Worm (Caenorhabditis elegans) whole organism, young adult: Measurements from ENCODE around the gene cand-1.

Experiments
- B0035.1 ChIP-seq: sonication (generic microtip); optimal IDR thresholded peaks from 2 replicates; lab custom pipeline; 2016; ENCODE audit warnings: missing genetic modification characterization, mild to moderate bottlenecking, missing compliant biosample characterization, missing genotype, missing genetic modification reagents
- F37B4.10 ChIP-seq: fragments of 200-800 bp; sonication (Bioruptor generic); IDR thresholded peaks from 2 replicates; pipeline ENCODE4 v1.3.6; 2022; ENCODE audit warnings: missing genetic modification characterization, missing compliant biosample characterization
- F49E8.2 ChIP-seq: sonication (generic microtip); optimal IDR thresholded peaks from 3 replicates; lab custom pipeline; 2017; ENCODE audit warnings: missing genetic modification characterization, mild to moderate bottlenecking, missing compliant biosample characterization, antibody characterized with exemption, moderate library complexity; ENCODE audit not compliant: insufficient read depth
- F57A8.1 ChIP-seq: fragments of 200-800 bp; sonication (Bioruptor generic); optimal IDR thresholded peaks from 2 replicates; lab custom pipeline; 2018; ENCODE audit warnings: mild to moderate bottlenecking, missing genetic modification characterization, moderate library complexity, missing compliant biosample characterization
- K12H6.12 ChIP-seq: fragments of 200-800 bp; sonication (Bioruptor generic); optimal IDR thresholded peaks from 2 replicates; lab custom pipeline; 2018; ENCODE audit warnings: mild to moderate bottlenecking, missing genetic modification characterization, missing compliant biosample characterization
- T26A5.8 ChIP-seq: sonication (generic microtip); optimal IDR thresholded peaks from 2 replicates; lab custom pipeline; 2016; ENCODE audit warnings: missing genetic modification characterization, missing compliant biosample characterization
- Y79H2A.3 ChIP-seq: fragments of 200-800 bp; sonication (Bioruptor generic); conservative IDR thresholded peaks from 2 replicates; pipeline ENCODE4 v1.3.6; 2022; ENCODE audit warnings: missing genetic modification reagents, missing genetic modification characterization, missing compliant biosample characterization
- Y95B8A.8 ChIP-seq: fragments of 200-800 bp; sonication (Bioruptor generic); IDR thresholded peaks from 2 replicates; pipeline ENCODE4 v1.3.6; 2022; ENCODE audit warnings: missing genetic modification reagents, missing genetic modification characterization, missing compliant biosample characterization
- ama-1 ChIP-seq, 3 experiments: fragments of 150-350 bp in 1 of 3; sonication (generic microtip) in 2 of 3; optimal IDR thresholded peaks; 2 replicates each; lab custom pipeline; 2014 to 2018; ENCODE audit warnings: missing biosample characterization in 2 of 3, missing genetic modification characterization in 2 of 3, missing genetic modification reagents in 2 of 3
- athp-1 ChIP-seq: sonication (generic microtip); optimal IDR thresholded peaks from 2 replicates; lab custom pipeline; 2017; ENCODE audit warnings: mild to moderate bottlenecking, missing genetic modification characterization, missing compliant biosample characterization
- attf-5 ChIP-seq: fragments of 200-800 bp; sonication (Bioruptor generic); optimal IDR thresholded peaks from 2 replicates; lab custom pipeline; 2018; ENCODE audit warnings: mild to moderate bottlenecking, missing genetic modification characterization, missing compliant biosample characterization
- bed-1 ChIP-seq: fragments of 200-800 bp; sonication (Bioruptor generic); IDR thresholded peaks from 2 replicates; pipeline ENCODE4 v1.3.6; 2022; ENCODE audit warnings: missing genetic modification reagents, missing genetic modification characterization, missing compliant biosample characterization
- ccch-3 ChIP-seq: fragments of 200-800 bp; sonication (Bioruptor generic); optimal IDR thresholded peaks from 2 replicates; lab custom pipeline; 2018; ENCODE audit warnings: mild to moderate bottlenecking, missing genetic modification characterization, missing compliant biosample characterization
- cebp-1 ChIP-seq, 2 experiments: fragments of 200-800 bp in 1 of 2; sonication (Bioruptor generic) in 1 of 2; sonication (generic microtip) in 1 of 2; IDR thresholded peaks in 1 of 2; optimal IDR thresholded peaks in 1 of 2; 2 replicates each; pipeline versions ENCODE4 v1.3.6 to Lab custom; 2017 to 2022; ENCODE audit warnings: missing compliant biosample characterization in 2 of 2, missing genetic modification characterization in 2 of 2, mild to moderate bottlenecking in 1 of 2, missing genetic modification reagents in 1 of 2, moderate library complexity in 1 of 2
- ceh-100 ChIP-seq: fragments of 200-800 bp; sonication (Bioruptor generic); IDR thresholded peaks from 2 replicates; pipeline ENCODE4 v1.3.6; 2022; ENCODE audit warnings: missing genetic modification reagents, missing genetic modification characterization, missing compliant biosample characterization
- ceh-27 ChIP-seq: fragments of 200-800 bp; sonication (Bioruptor generic); optimal IDR thresholded peaks from 2 replicates; lab custom pipeline; 2018; ENCODE audit warnings: mild to moderate bottlenecking, missing genetic modification characterization, moderate library complexity, missing compliant biosample characterization
- ceh-40 ChIP-seq: fragments of 200-800 bp; sonication (Bioruptor generic); IDR thresholded peaks from 2 replicates; pipeline ENCODE4 v1.3.6; 2022; ENCODE audit warnings: missing genetic modification characterization, missing compliant biosample characterization
- ceh-79 ChIP-seq: sonication (generic microtip); optimal IDR thresholded peaks from 2 replicates; lab custom pipeline; 2017; ENCODE audit warnings: mild to moderate bottlenecking, missing genetic modification characterization, missing compliant biosample characterization
- him-1 ChIP-seq: sonication (generic microtip); optimal IDR thresholded peaks from 2 replicates; lab custom pipeline; 2016; ENCODE audit warnings: missing genotype, missing genetic modification reagents, missing genetic modification characterization, missing compliant biosample characterization
- hmg-1.2 ChIP-seq: fragments of 200-800 bp; sonication (Bioruptor generic); IDR thresholded peaks from 2 replicates; pipeline ENCODE4 v1.3.6; 2022; ENCODE audit warnings: missing genetic modification reagents, missing genetic modification characterization, missing compliant biosample characterization
- hsf-1 ChIP-seq: fragments of 200-800 bp; sonication (Bioruptor generic); IDR thresholded peaks from 2 replicates; pipeline ENCODE4 v1.3.6; 2022; ENCODE audit warnings: missing genetic modification reagents, missing genetic modification characterization, missing compliant biosample characterization
- lin-35 ChIP-seq, 3 experiments: fragments of 150-350 bp in 2 of 3; sonication (generic microtip) in 1 of 3; optimal IDR thresholded peaks; 2 replicates each; lab custom pipeline; 2014 to 2018; ENCODE audit warnings: missing biosample characterization in 3 of 3, missing genetic modification characterization in 3 of 3, missing genetic modification reagents in 3 of 3
- lin-40 ChIP-seq: sonication (generic microtip); optimal IDR thresholded peaks from 2 replicates; lab custom pipeline; 2016; ENCODE audit warnings: missing genetic modification characterization, mild to moderate bottlenecking, missing compliant biosample characterization, missing genotype, missing genetic modification reagents
- lir-1 ChIP-seq: fragments of 200-800 bp; sonication (Bioruptor generic); conservative IDR thresholded peaks from 2 replicates; pipeline ENCODE4 v1.3.6; 2022; ENCODE audit warnings: missing genetic modification reagents, missing genetic modification characterization, missing compliant biosample characterization
- lsl-1 ChIP-seq: fragments of 200-800 bp; sonication (Bioruptor generic); optimal IDR thresholded peaks from 2 replicates; lab custom pipeline; 2018; ENCODE audit warnings: mild to moderate bottlenecking, missing genetic modification characterization, moderate library complexity, missing compliant biosample characterization
- madf-6 ChIP-seq: fragments of 200-800 bp; sonication (Bioruptor generic); IDR thresholded peaks from 2 replicates; pipeline ENCODE4 v1.3.6; 2022; ENCODE audit warnings: missing genetic modification reagents, missing genetic modification characterization, missing compliant biosample characterization
- mxl-1 ChIP-seq: sonication (generic microtip); optimal IDR thresholded peaks from 2 replicates; lab custom pipeline; 2016; ENCODE audit warnings: missing genetic modification characterization, missing compliant biosample characterization
- nfya-2 ChIP-seq: fragments of 200-800 bp; sonication (Bioruptor generic); IDR thresholded peaks from 2 replicates; pipeline ENCODE4 v1.3.6; 2022; ENCODE audit warnings: missing genetic modification reagents, missing genetic modification characterization, missing compliant biosample characterization
- nfyb-1 ChIP-seq: fragments of 200-800 bp; sonication (Bioruptor generic); IDR thresholded peaks from 2 replicates; pipeline ENCODE4 v1.3.6; 2022; ENCODE audit warnings: missing genetic modification reagents, missing genetic modification characterization, missing compliant biosample characterization
- nhr-90 ChIP-seq: sonication (generic microtip); optimal IDR thresholded peaks from 2 replicates; lab custom pipeline; 2016; ENCODE audit warnings: missing genotype, mild to moderate bottlenecking, missing genetic modification characterization, missing compliant biosample characterization
- pbrm-1 ChIP-seq: fragments of 200-800 bp; sonication (Bioruptor generic); IDR thresholded peaks from 2 replicates; pipeline ENCODE4 v1.3.6; 2022; ENCODE audit warnings: missing genetic modification reagents, missing genetic modification characterization, missing compliant biosample characterization
- repo-1 ChIP-seq: sonication (generic microtip); optimal IDR thresholded peaks from 2 replicates; lab custom pipeline; 2017; ENCODE audit warnings: mild to moderate bottlenecking, missing genetic modification characterization, missing compliant biosample characterization
- sea-2 ChIP-seq: fragments of 200-800 bp; sonication (Bioruptor generic); IDR thresholded peaks from 2 replicates; pipeline ENCODE4 v1.3.6; 2022; ENCODE audit warnings: missing genetic modification characterization, missing compliant biosample characterization
- xnd-1 ChIP-seq: sonication (generic microtip); optimal IDR thresholded peaks from 2 replicates; lab custom pipeline; 2016; ENCODE audit warnings: missing genotype, missing genetic modification reagents, missing genetic modification characterization, missing compliant biosample characterization
- ztf-25 ChIP-seq: fragments of 200-800 bp; sonication (Bioruptor generic); IDR thresholded peaks from 2 replicates; pipeline ENCODE4 v1.3.6; 2022; ENCODE audit warnings: missing genetic modification reagents, missing genetic modification characterization, missing compliant biosample characterization

cand-1 gene

ce11 chrV:16821270-16821737 is 18.6 kb downstream of the cand-1 start, which contains the start of gene T20B3.14:
TSS of gene T20B3.14 (minus strand) at chrV:16821320.
- 0 out of 2 replicates have a peak, but pooled peaks have one; percentile 89 for TF ChIP-seq F37B4.10 (GFP tag; lab: Robert Waterston, UW)
- TF ChIP-seq madf-6 (GFP tag; lab: Robert Waterston, UW) = no peak
- TF ChIP-seq, all 124 proteins: peak for 1

ce11 chrV:16827485-16827884 is 24.8 kb downstream of the cand-1 start, which contains the start of gene srh-216:
TSS of gene srh-216 (minus strand) at chrV:16827585.
- TF ChIP-seq Y79H2A.3 (GFP tag; lab: Robert Waterston, UW) (no peak), ztf-25 (GFP tag; lab: Robert Waterston, UW) (no peak), nhr-90 (tag; lab: Kevin White, UChicago) (no peak), F49E8.2 (tag; lab: Kevin White, UChicago) (no peak), Y95B8A.8 (GFP tag; lab: Robert Waterston, UW) (no peak), ceh-27 (GFP tag; lab: Kevin White, UChicago) (no peak), hsf-1 (GFP tag; lab: Robert Waterston, UW) (no peak), lir-1 (GFP tag; lab: Robert Waterston, UW) (no peak), hmg-1.2 (GFP tag; lab: Robert Waterston, UW) (no peak), B0035.1 (no peak), F57A8.1 (no peak), lin-40 (tag; lab: Kevin White, UChicago) (no peak), bed-1 (no peak), him-1 (no peak), xnd-1 (tag; lab: Kevin White, UChicago) (no peak), ceh-40 (GFP tag; lab: Robert Waterston, UW) (no peak), ceh-79 (tag; lab: Kevin White, UChicago) (no peak), lsl-1 (GFP tag; lab: Kevin White, UChicago) (no peak), T26A5.8 (no peak), K12H6.12 (no peak)

- no peak for TF ChIP-seq mxl-1
- TF ChIP-seq nfya-2 (GFP tag; lab: Robert Waterston, UW) = no peak
- no peak for TF ChIP-seq ccch-3
- no peak for TF ChIP-seq lin-35 (GFP tag; optimal IDR thresholded peaks at IDR 0.05; lab: Kevin White, UChicago)
- no peak for TF ChIP-seq repo-1 (tag; lab: Kevin White, UChicago)
- no peak for TF ChIP-seq cebp-1 (GFP tag; IDR thresholded peaks at IDR 0.05; lab: Robert Waterston, UW)
- no peak for TF ChIP-seq cebp-1 (tag; optimal IDR thresholded peaks at IDR 0.05; lab: Kevin White, UChicago)
- no peak for TF ChIP-seq ceh-100
- no peak for TF ChIP-seq athp-1 (tag; lab: Kevin White, UChicago)
- no peak for TF ChIP-seq nfyb-1 (GFP tag; lab: Robert Waterston, UW)
- no peak for TF ChIP-seq ama-1 (optimal IDR thresholded peaks at IDR 0.05; lab: Kevin White, UChicago)
- no peak for TF ChIP-seq ama-1 (GFP tag; optimal IDR thresholded peaks at IDR 0.05; lab: Kevin White, UChicago)
- no peak for TF ChIP-seq pbrm-1 (GFP tag; lab: Robert Waterston, UW)
- TF ChIP-seq attf-5 = no peak
Measured at ce11 chrV:16829396-16829795, 26.7 kb downstream of the cand-1 start, which contains the start of gene srh-214. TSS of gene srh-214 (minus strand) at chrV:16829755.

- no peak for TF ChIP-seq sea-2 (GFP tag; lab: Robert Waterston, UW)
- no peak for TF ChIP-seq pbrm-1 (GFP tag; lab: Robert Waterston, UW)
- TF ChIP-seq ceh-79 (tag; lab: Kevin White, UChicago) = no peak
Measured at ce11 chrV:16831310-16831709, 28.6 kb downstream of the cand-1 start.
